Fruit fly (Drosophila melanogaster) whole organism, embryonic: ENCODE results near the gene CG31161.
A peak's percentile ranks its signal among the peaks of the same experiment; 100 is the strongest.

Experiments
- BtbVII ChIP-seq: fragments of 200-800 bp; sonication (Bioruptor generic); optimal IDR thresholded peaks from 3 replicates; lab custom pipeline; 2017; ENCODE audit warnings: missing biosample characterization, mild to moderate bottlenecking, missing genetic modification characterization
- CG10654 ChIP-seq: fragments of 200-800 bp; sonication (Bioruptor generic); optimal IDR thresholded peaks from 2 replicates; lab custom pipeline; 2016; ENCODE audit warnings: missing biosample characterization, missing genetic modification characterization
- CG11247 ChIP-seq: fragments of 200-800 bp; sonication (Bioruptor generic); IDR thresholded peaks from 2 replicates; pipeline ENCODE4 v1.3.6; 2022; ENCODE audit warnings: missing biosample characterization, missing genetic modification characterization
- CG11723 ChIP-seq: fragments of 200-800 bp; sonication (Bioruptor generic); optimal IDR thresholded peaks from 2 replicates; lab custom pipeline; 2017; ENCODE audit warnings: missing biosample characterization, mild to moderate bottlenecking, missing genetic modification characterization
- CG12769 ChIP-seq: fragments of 200-800 bp; sonication (Bioruptor generic); optimal IDR thresholded peaks from 2 replicates; lab custom pipeline; 2019; ENCODE audit warnings: missing biosample characterization, mild to moderate bottlenecking, missing genetic modification characterization, moderate library complexity
- CG14667 ChIP-seq: fragments of 200-800 bp; sonication (Bioruptor generic); IDR thresholded peaks from 2 replicates; pipeline ENCODE4 v1.3.6; 2022; ENCODE audit warnings: missing biosample characterization, missing genetic modification characterization
- CG1602 ChIP-seq: fragments of 200-800 bp; sonication (Bioruptor generic); optimal IDR thresholded peaks from 3 replicates; lab custom pipeline; 2016; ENCODE audit warnings: missing biosample characterization, missing genetic modification characterization
- CG1647 ChIP-seq: fragments of 200-800 bp; sonication (Bioruptor generic); optimal IDR thresholded peaks from 3 replicates; lab custom pipeline; 2016; ENCODE audit warnings: missing biosample characterization, missing genetic modification characterization
- CG17186 ChIP-seq: fragments of 200-800 bp; sonication (Bioruptor generic); optimal IDR thresholded peaks from 3 replicates; lab custom pipeline; 2017; ENCODE audit warnings: missing biosample characterization, missing genetic modification reagents, missing genetic modification characterization
- CG17361 ChIP-seq: fragments of 200-800 bp; sonication (Bioruptor generic); IDR thresholded peaks from 3 replicates; pipeline ENCODE4 v1.3.6; 2022; ENCODE audit warnings: missing biosample characterization, missing genetic modification characterization
- CG17568 ChIP-seq: fragments of 200-800 bp; sonication (Bioruptor generic); optimal IDR thresholded peaks from 2 replicates; lab custom pipeline; 2018; ENCODE audit warnings: missing biosample characterization, mild to moderate bottlenecking, missing genetic modification characterization, moderate library complexity
- CG18262 ChIP-seq: fragments of 200-800 bp; optimal IDR thresholded peaks from 3 replicates; lab custom pipeline; 2019; ENCODE audit warnings: missing biosample characterization, mild to moderate bottlenecking, missing genetic modification characterization, moderate library complexity
- CG2120 ChIP-seq: fragments of 200-800 bp; sonication (Bioruptor generic); optimal IDR thresholded peaks from 3 replicates; lab custom pipeline; 2016; ENCODE audit warnings: missing biosample characterization, missing genetic modification characterization
- CG32532 ChIP-seq: fragments of 200-800 bp; sonication (Bioruptor generic); IDR thresholded peaks from 2 replicates; pipeline ENCODE4 v1.3.6; 2022; ENCODE audit warnings: missing biosample characterization, missing genetic modification characterization
- CG33557 ChIP-seq: fragments of 200-800 bp; sonication (Bioruptor generic); optimal IDR thresholded peaks from 2 replicates; lab custom pipeline; 2019; ENCODE audit warnings: missing biosample characterization, mild to moderate bottlenecking, missing genetic modification characterization, moderate library complexity
- CG3838 ChIP-seq: fragments of 200-800 bp; sonication (Bioruptor generic); optimal IDR thresholded peaks from 3 replicates; lab custom pipeline; 2016; ENCODE audit warnings: missing biosample characterization, missing genetic modification characterization
- CG4282 ChIP-seq: fragments of 200-800 bp; sonication (Bioruptor generic); optimal IDR thresholded peaks from 2 replicates; lab custom pipeline; 2016; ENCODE audit warnings: missing biosample characterization, missing genetic modification characterization
- CG4404 ChIP-seq: fragments of 200-800 bp; sonication (Bioruptor generic); IDR thresholded peaks from 2 replicates; pipeline ENCODE4 v1.3.6; 2022; ENCODE audit warnings: missing biosample characterization, missing genetic modification characterization
- CG6683 ChIP-seq: fragments of 200-800 bp; sonication (Bioruptor generic); optimal IDR thresholded peaks from 2 replicates; lab custom pipeline; 2017; ENCODE audit warnings: missing biosample characterization, mild to moderate bottlenecking, missing genetic modification characterization, missing genetic modification reagents
- CrebB ChIP-seq: fragments of 200-800 bp; sonication (Bioruptor generic); optimal IDR thresholded peaks from 3 replicates; lab custom pipeline; 2018; ENCODE audit warnings: missing biosample characterization, mild to moderate bottlenecking, missing genetic modification characterization
- Doc3 ChIP-seq: fragments of 200-800 bp; sonication (Bioruptor generic); IDR thresholded peaks from 3 replicates; pipeline ENCODE4 v1.3.6; 2022; ENCODE audit warnings: missing biosample characterization, missing genetic modification characterization; ENCODE audit not compliant: partially characterized antibody
- Elba2 ChIP-seq: fragments of 200-800 bp; sonication (Bioruptor generic); optimal IDR thresholded peaks from 3 replicates; lab custom pipeline; 2016; ENCODE audit warnings: missing biosample characterization, missing genetic modification characterization
- Fer1 ChIP-seq: fragments of 200-800 bp; sonication (Bioruptor generic); optimal IDR thresholded peaks from 2 replicates; lab custom pipeline; 2017; ENCODE audit warnings: missing biosample characterization, mild to moderate bottlenecking, missing genetic modification characterization
- Fer2 ChIP-seq: fragments of 200-800 bp; sonication (Bioruptor generic); optimal IDR thresholded peaks from 2 replicates; lab custom pipeline; 2018; ENCODE audit warnings: missing biosample characterization, mild to moderate bottlenecking, missing genetic modification characterization, moderate library complexity
- H15 ChIP-seq: fragments of 200-800 bp; sonication (Bioruptor generic); IDR thresholded peaks from 3 replicates; pipeline ENCODE4 v1.3.6; 2022; ENCODE audit warnings: missing biosample characterization, missing genetic modification characterization
- HLH3B ChIP-seq: fragments of 200-800 bp; sonication (Bioruptor generic); IDR thresholded peaks from 2 replicates; pipeline ENCODE4 v1.3.6; 2022; ENCODE audit warnings: missing biosample characterization, missing genetic modification characterization
- HmgD ChIP-seq: fragments of 200-800 bp; sonication (Bioruptor generic); optimal IDR thresholded peaks from 3 replicates; lab custom pipeline; 2016; ENCODE audit warnings: missing biosample characterization, missing genetic modification characterization
- HmgZ ChIP-seq: fragments of 200-800 bp; sonication (Bioruptor generic); optimal IDR thresholded peaks from 2 replicates; lab custom pipeline; 2018; ENCODE audit warnings: missing biosample characterization, mild to moderate bottlenecking, missing genetic modification characterization
- Hr51 ChIP-seq, 2 experiments: fragments of 200-800 bp; sonication (Bioruptor generic); optimal IDR thresholded peaks; 2 replicates in 1 of 2; 3 replicates in 1 of 2; lab custom pipeline; 2016 to 2018; ENCODE audit warnings: missing biosample characterization in 2 of 2, missing genetic modification characterization in 2 of 2, mild to moderate bottlenecking in 1 of 2, moderate library complexity in 1 of 2
- Oli ChIP-seq: fragments of 200-800 bp; sonication (Bioruptor generic); optimal IDR thresholded peaks from 2 replicates; lab custom pipeline; 2018; ENCODE audit warnings: missing biosample characterization, mild to moderate bottlenecking, missing genetic modification characterization, moderate library complexity
- Spps ChIP-seq: fragments of 200-800 bp; sonication (Bioruptor generic); optimal IDR thresholded peaks from 2 replicates; lab custom pipeline; 2018; ENCODE audit warnings: missing biosample characterization, mild to moderate bottlenecking, missing genetic modification characterization
- Stat92E ChIP-seq, 3 experiments: fragments of >200 bp in 2 of 3; fragments of 200-800 bp in 1 of 3; sonication (Bioruptor generic) in 1 of 3; optimal IDR thresholded peaks; 2 replicates each; lab custom pipeline; 2017 to 2019; ENCODE audit warnings: missing biosample characterization in 3 of 3, missing genetic modification characterization in 3 of 3, mild to moderate bottlenecking in 1 of 3, moderate library complexity in 1 of 3
- br ChIP-seq: fragments of >200 bp; optimal IDR thresholded peaks from 2 replicates; lab custom pipeline; 2017
- chn ChIP-seq: fragments of 200-800 bp; sonication (Bioruptor generic); optimal IDR thresholded peaks from 2 replicates; lab custom pipeline; 2016; ENCODE audit warnings: missing biosample characterization, missing genetic modification characterization
- crp ChIP-seq, 2 experiments: fragments of 200-800 bp; sonication (Bioruptor generic); optimal IDR thresholded peaks; 2 replicates in 1 of 2; 3 replicates in 1 of 2; lab custom pipeline; 2017; ENCODE audit warnings: missing biosample characterization in 2 of 2, missing genetic modification characterization in 2 of 2, mild to moderate bottlenecking in 1 of 2, moderate library complexity in 1 of 2
- emc ChIP-seq: fragments of 200-800 bp; sonication (Bioruptor generic); optimal IDR thresholded peaks from 2 replicates; lab custom pipeline; 2016; ENCODE audit warnings: missing biosample characterization, missing genetic modification characterization
- grn ChIP-seq: fragments of 200-800 bp; sonication (Bioruptor generic); optimal IDR thresholded peaks from 3 replicates; lab custom pipeline; 2017; ENCODE audit warnings: missing biosample characterization, missing genetic modification characterization
- hth ChIP-seq: fragments of >200 bp; optimal IDR thresholded peaks from 2 replicates; lab custom pipeline; 2017; ENCODE audit warnings: inconsistent platforms
- kay ChIP-seq: fragments of 200-800 bp; sonication (Bioruptor generic); optimal IDR thresholded peaks from 2 replicates; lab custom pipeline; 2016; ENCODE audit warnings: missing biosample characterization, missing genetic modification characterization
- lov ChIP-seq, 2 experiments: fragments of 200-800 bp in 1 of 2; fragments of >200 bp in 1 of 2; sonication (Bioruptor generic) in 1 of 2; IDR thresholded peaks in 1 of 2; optimal IDR thresholded peaks in 1 of 2; 2 replicates in 1 of 2; 3 replicates in 1 of 2; pipeline versions ENCODE4 v1.3.6 to Lab custom; 2017 to 2022; ENCODE audit warnings: missing biosample characterization in 1 of 2, missing genetic modification characterization in 1 of 2
- mld ChIP-seq: fragments of 200-800 bp; sonication (Bioruptor generic); IDR thresholded peaks from 3 replicates; pipeline ENCODE4 v1.3.6; 2022; ENCODE audit warnings: missing biosample characterization, missing genetic modification characterization; ENCODE audit not compliant: partially characterized antibody
- pan ChIP-seq, 4 experiments: fragments of >200 bp in 3 of 4; fragments of 200-800 bp in 1 of 4; sonication (Bioruptor generic) in 1 of 4; optimal IDR thresholded peaks in 3 of 4; IDR thresholded peaks in 1 of 4; 2 replicates each; pipeline versions ENCODE4 v1.3.6 to Lab custom; 2017 to 2022; ENCODE audit warnings: missing biosample characterization in 2 of 4, missing genetic modification characterization in 2 of 4, mixed read lengths in 1 of 4
- shn ChIP-seq: fragments of 200-800 bp; sonication (Bioruptor generic); optimal IDR thresholded peaks from 3 replicates; lab custom pipeline; 2016; ENCODE audit warnings: missing biosample characterization, missing genetic modification characterization
- sima ChIP-seq: fragments of 200-800 bp; sonication (Bioruptor generic); optimal IDR thresholded peaks from 2 replicates; lab custom pipeline; 2016; ENCODE audit warnings: missing biosample characterization, missing genetic modification characterization
- tin ChIP-seq: fragments of 200-800 bp; sonication (Bioruptor generic); optimal IDR thresholded peaks from 3 replicates; lab custom pipeline; 2016; ENCODE audit warnings: missing biosample characterization, missing genetic modification characterization
- trem ChIP-seq: fragments of 200-800 bp; optimal IDR thresholded peaks from 3 replicates; lab custom pipeline; 2019; ENCODE audit warnings: missing biosample characterization, mild to moderate bottlenecking, missing genetic modification characterization, moderate library complexity
- tx ChIP-seq: fragments of 200-800 bp; sonication (Bioruptor generic); optimal IDR thresholded peaks from 2 replicates; lab custom pipeline; 2016; ENCODE audit warnings: missing biosample characterization, missing genetic modification characterization
- usp ChIP-seq: fragments of >200 bp; optimal IDR thresholded peaks from 2 replicates; lab custom pipeline; 2017; ENCODE audit warnings: missing biosample characterization, missing genetic modification characterization
- zen2 ChIP-seq: fragments of 200-800 bp; sonication (Bioruptor generic); IDR thresholded peaks from 3 replicates; pipeline ENCODE4 v1.3.6; 2022; ENCODE audit warnings: missing biosample characterization, missing genetic modification characterization; ENCODE audit not compliant: partially characterized antibody

Gene CG31161

dm6 chr3R:22597344-22597954 lies 18.9 kb upstream of the CG31161 start (continued):
- TF ChIP-seq Doc3 (GFP tag; lab: Robert Waterston, UW) = no peak
- TF ChIP-seq CG1647 (GFP tag; lab: Kevin White, UChicago) = no peak
- TF ChIP-seq Fer1 (GFP tag; lab: Kevin White, UChicago) = peak; percentile 46
- no peak for TF ChIP-seq mld (GFP tag; lab: Robert Waterston, UW)
- no peak for TF ChIP-seq CG17568 (GFP tag; lab: Kevin White, UChicago)
- TF ChIP-seq sima = no peak
- no peak for TF ChIP-seq Elba2 (GFP tag; lab: Kevin White, UChicago)
- TF ChIP-seq HmgZ = no peak
- TF ChIP-seq Stat92E (GFP tag; optimal IDR thresholded peaks at IDR 0.05; lab: Kevin White, UChicago) = no peak
- TF ChIP-seq CG17361 = no peak; the same call in 2 of the 3 replicates
- no peak for TF ChIP-seq usp (GFP tag; lab: Kevin White, UChicago)
- peak; percentile 50; the same call in 1 of the 2 replicates for TF ChIP-seq CG4404 (GFP tag; lab: Robert Waterston, UW)
- TF ChIP-seq CG33557 (GFP tag; lab: Kevin White, UChicago) = peak; percentile 57
- no peak for TF ChIP-seq HmgD (GFP tag; lab: Kevin White, UChicago)
- TF ChIP-seq crp (GFP tag; optimal IDR thresholded peaks at IDR 0.05; lab: Kevin White, UChicago) = peak in 1 of 2 experiments; percentile 17
- TF ChIP-seq CG11723 (GFP tag; lab: Kevin White, UChicago) = no peak
- TF ChIP-seq tx (GFP tag; lab: Kevin White, UChicago) = peak; percentile 60
- peak; percentile 27 for TF ChIP-seq CG6683 (GFP tag; lab: Kevin White, UChicago)
- no peak for TF ChIP-seq zen2 (GFP tag; lab: Robert Waterston, UW)
- no peak for TF ChIP-seq br (lab: Kevin White, UChicago)
- peak; percentile 34 for TF ChIP-seq trem (tag; lab: Kevin White, UChicago)
- TF ChIP-seq chn = peak; percentile 41
- TF ChIP-seq CG12769 (tag; lab: Kevin White, UChicago) = no peak
- no peak for TF ChIP-seq pan (optimal IDR thresholded peaks at IDR 0.05; lab: Kevin White, UChicago)
- peak in 1 of 2 experiments; percentile 76 for TF ChIP-seq pan (GFP tag; optimal IDR thresholded peaks at IDR 0.05 in 1 of 2, IDR thresholded peaks at IDR 0.05 in 1 of 2)
- peak; percentile 56 for TF ChIP-seq CG1602 (GFP tag; lab: Kevin White, UChicago)
- peak; percentile 78 for TF ChIP-seq CG11247
- TF ChIP-seq Spps (tag; lab: Kevin White, UChicago) = peak; percentile 5
- TF ChIP-seq Fer2 = no peak
- no peak for TF ChIP-seq grn
- TF ChIP-seq CG32532 (GFP tag; lab: Robert Waterston, UW) = peak; percentile 77
- TF ChIP-seq CG10654 = no peak
- TF ChIP-seq CrebB (tag; lab: Kevin White, UChicago) = peak; percentile 11
- TF ChIP-seq CG2120 (GFP tag; lab: Kevin White, UChicago) = peak; percentile 49
- no peak for TF ChIP-seq CG4282 (GFP tag; lab: Kevin White, UChicago)
- peak; percentile 85 for TF ChIP-seq HLH3B
- TF ChIP-seq hth = no peak
- TF ChIP-seq CG18262 (tag; lab: Kevin White, UChicago) = no peak
- TF ChIP-seq kay (GFP tag; lab: Kevin White, UChicago) = peak; percentile 3
- TF ChIP-seq BtbVII (GFP tag; lab: Kevin White, UChicago) = no peak
- TF ChIP-seq lov (optimal IDR thresholded peaks at IDR 0.05; lab: Kevin White, UChicago) = no peak
- TF ChIP-seq lov (GFP tag; IDR thresholded peaks at IDR 0.05; lab: Robert Waterston, UW) = peak; percentile 81
- peak; percentile 77 for TF ChIP-seq CG14667
- TF ChIP-seq H15 (GFP tag; lab: Robert Waterston, UW) = peak; percentile 78; the same call in 2 of the 3 replicates
- TF ChIP-seq emc (GFP tag; lab: Kevin White, UChicago) = no peak
- no peak for TF ChIP-seq Hr51 (GFP tag; optimal IDR thresholded peaks at IDR 0.05; lab: Kevin White, UChicago)
- peak; percentile 29 for TF ChIP-seq CG17186 (GFP tag; lab: Kevin White, UChicago)
- TF ChIP-seq tin = peak; percentile 75
- TF ChIP-seq CG3838 (GFP tag; lab: Kevin White, UChicago) = no peak
- peak; percentile 79 for TF ChIP-seq Oli (tag; lab: Kevin White, UChicago)
- TF ChIP-seq shn (GFP tag; lab: Kevin White, UChicago) = peak; percentile 35
